Worm (Caenorhabditis elegans) whole organism, late embryonic: ENCODE measurements around the gene mab-3.

ENCODE experiments used
- F13H6.1 ChIP-seq: sonication (generic microtip); optimal IDR thresholded peaks from 2 replicates; lab custom pipeline; 2016; ENCODE audit warnings: missing genetic modification characterization, missing compliant biosample characterization
- K02D7.2 ChIP-seq: sonication (generic microtip); optimal IDR thresholded peaks from 2 replicates; lab custom pipeline; 2017; ENCODE audit warnings: mild to moderate bottlenecking, missing genetic modification characterization, missing compliant biosample characterization
- ahr-1 ChIP-seq: sonication (generic microtip); optimal IDR thresholded peaks from 2 replicates; lab custom pipeline; 2016; ENCODE audit warnings: missing genetic modification characterization, missing compliant biosample characterization
- ama-1 ChIP-seq: fragments of 150-350 bp; optimal IDR thresholded peaks from 2 replicates; lab custom pipeline; 2014
- ceh-18 ChIP-seq: sonication (generic microtip); optimal IDR thresholded peaks from 2 replicates; lab custom pipeline; 2016; ENCODE audit warnings: missing genetic modification characterization, missing compliant biosample characterization
- ceh-2 ChIP-seq: sonication (generic microtip); optimal IDR thresholded peaks from 2 replicates; lab custom pipeline; 2016; ENCODE audit warnings: missing genotype, missing genetic modification characterization, missing compliant biosample characterization
- ceh-22 ChIP-seq: sonication (generic microtip); optimal IDR thresholded peaks from 2 replicates; lab custom pipeline; 2017; ENCODE audit warnings: missing biosample characterization, missing genetic modification characterization
- ceh-24 ChIP-seq: sonication (generic microtip); optimal IDR thresholded peaks from 2 replicates; lab custom pipeline; 2016; ENCODE audit warnings: mild to moderate bottlenecking, missing genetic modification characterization, missing compliant biosample characterization
- ceh-30 ChIP-seq: fragments of 150-350 bp; optimal IDR thresholded peaks from 2 replicates; lab custom pipeline; 2014; ENCODE audit warnings: missing biosample characterization, missing genetic modification characterization
- ceh-34 ChIP-seq: sonication (generic microtip); optimal IDR thresholded peaks from 2 replicates; lab custom pipeline; 2016; ENCODE audit warnings: mild to moderate bottlenecking, missing genetic modification characterization, missing compliant biosample characterization
- ceh-45 ChIP-seq: fragments of 200-800 bp; sonication (Bioruptor generic); IDR thresholded peaks from 2 replicates; pipeline ENCODE4 v1.3.6; 2022; ENCODE audit warnings: missing genetic modification reagents, missing genetic modification characterization, missing compliant biosample characterization
- dmd-4 ChIP-seq: sonication (generic microtip); optimal IDR thresholded peaks from 2 replicates; lab custom pipeline; 2016; ENCODE audit warnings: borderline replicate concordance, missing genetic modification characterization, missing compliant biosample characterization
- dve-1 ChIP-seq: sonication (generic microtip); optimal IDR thresholded peaks from 2 replicates; lab custom pipeline; 2017; ENCODE audit warnings: antibody characterized with exemption, mild to moderate bottlenecking, missing genetic modification characterization, missing compliant biosample characterization
- fax-1 ChIP-seq: sonication (generic microtip); optimal IDR thresholded peaks from 2 replicates; lab custom pipeline; 2016; ENCODE audit warnings: missing genotype, missing genetic modification characterization, missing compliant biosample characterization
- fkh-10 ChIP-seq: fragments of 150-350 bp; optimal IDR thresholded peaks from 2 replicates; lab custom pipeline; 2014; ENCODE audit warnings: missing biosample characterization, missing genetic modification reagents, missing genetic modification characterization
- hlh-13 ChIP-seq: fragments of 200-800 bp; sonication (Bioruptor generic); optimal IDR thresholded peaks from 2 replicates; lab custom pipeline; 2018; ENCODE audit warnings: mild to moderate bottlenecking, missing genetic modification characterization, missing compliant biosample characterization
- hlh-15 ChIP-seq: sonication (generic microtip); optimal IDR thresholded peaks from 2 replicates; lab custom pipeline; 2016; ENCODE audit warnings: missing genetic modification characterization, missing compliant biosample characterization
- hlh-30 ChIP-seq: sonication (generic microtip); optimal IDR thresholded peaks from 2 replicates; lab custom pipeline; 2017; ENCODE audit warnings: antibody characterized with exemption, missing genetic modification characterization, missing compliant biosample characterization; ENCODE audit not compliant: insufficient read depth
- lim-6 ChIP-seq: sonication (generic microtip); optimal IDR thresholded peaks from 2 replicates; lab custom pipeline; 2016; ENCODE audit warnings: missing genetic modification characterization, missing compliant biosample characterization
- lin-11 ChIP-seq: fragments of 200-800 bp; sonication (Bioruptor generic); optimal IDR thresholded peaks from 2 replicates; lab custom pipeline; 2018; ENCODE audit warnings: mild to moderate bottlenecking, missing genetic modification characterization, missing compliant biosample characterization
- madf-2 ChIP-seq: sonication (generic microtip); optimal IDR thresholded peaks from 2 replicates; lab custom pipeline; 2017; ENCODE audit warnings: missing genetic modification characterization, missing compliant biosample characterization
- mec-3 ChIP-seq: sonication (generic microtip); optimal IDR thresholded peaks from 2 replicates; lab custom pipeline; 2016; ENCODE audit warnings: borderline replicate concordance, missing genetic modification characterization, missing compliant biosample characterization
- nfya-1 ChIP-seq: sonication (generic microtip); optimal IDR thresholded peaks from 2 replicates; lab custom pipeline; 2017; ENCODE audit warnings: missing genetic modification characterization, mild to moderate bottlenecking, missing compliant biosample characterization, antibody characterized with exemption, moderate library complexity
- npax-4 ChIP-seq: sonication (generic microtip); optimal IDR thresholded peaks from 2 replicates; lab custom pipeline; 2016; ENCODE audit warnings: missing genetic modification characterization, missing compliant biosample characterization
- pag-3 ChIP-seq: sonication (generic microtip); optimal IDR thresholded peaks from 2 replicates; lab custom pipeline; 2016; ENCODE audit warnings: missing compliant biosample characterization, missing genetic modification characterization, borderline replicate concordance
- pat-9 ChIP-seq: fragments of 200-800 bp; sonication (Bioruptor generic); optimal IDR thresholded peaks from 2 replicates; lab custom pipeline; 2018; ENCODE audit warnings: mild to moderate bottlenecking, missing genetic modification characterization, moderate library complexity, missing compliant biosample characterization
- pha-4 ChIP-seq: fragments of 150-350 bp; optimal IDR thresholded peaks from 2 replicates; lab custom pipeline; 2018; ENCODE audit warnings: missing biosample characterization, missing genetic modification reagents, missing genetic modification characterization
- pqm-1 ChIP-seq: sonication (generic microtip); optimal IDR thresholded peaks from 2 replicates; lab custom pipeline; 2016; ENCODE audit warnings: missing genetic modification characterization, missing compliant biosample characterization
- pros-1 ChIP-seq: fragments of 150-350 bp; optimal IDR thresholded peaks from 2 replicates; lab custom pipeline; 2014; ENCODE audit warnings: missing biosample characterization, missing genetic modification reagents, missing genetic modification characterization
- ref-2 ChIP-seq: sonication (generic microtip); optimal IDR thresholded peaks from 2 replicates; lab custom pipeline; 2016; ENCODE audit warnings: missing genetic modification characterization, missing compliant biosample characterization
- rnt-1 ChIP-seq: sonication (generic microtip); optimal IDR thresholded peaks from 2 replicates; lab custom pipeline; 2016; ENCODE audit warnings: missing genetic modification characterization, missing compliant biosample characterization
- sox-2 ChIP-seq: fragments of 200-800 bp; sonication (Bioruptor generic); IDR thresholded peaks from 2 replicates; pipeline ENCODE4 v1.3.6; 2022; ENCODE audit warnings: missing genetic modification reagents, missing genetic modification characterization, missing compliant biosample characterization
- sox-4 ChIP-seq: sonication (generic microtip); optimal IDR thresholded peaks from 2 replicates; lab custom pipeline; 2017; ENCODE audit warnings: mild to moderate bottlenecking, missing genetic modification characterization, inconsistent platforms, missing compliant biosample characterization
- syd-9 ChIP-seq: sonication (generic microtip); optimal IDR thresholded peaks from 2 replicates; lab custom pipeline; 2016; ENCODE audit warnings: mild to moderate bottlenecking, missing genetic modification characterization, moderate library complexity, missing compliant biosample characterization
- tbx-2 ChIP-seq: sonication (generic microtip); optimal IDR thresholded peaks from 2 replicates; lab custom pipeline; 2016; ENCODE audit warnings: missing genetic modification characterization, missing compliant biosample characterization
- ttx-3 ChIP-seq: sonication (generic microtip); optimal IDR thresholded peaks from 2 replicates; lab custom pipeline; 2016; ENCODE audit warnings: missing genetic modification reagents, missing genetic modification characterization, missing compliant biosample characterization
- unc-3 ChIP-seq, 2 experiments: fragments of 200-800 bp in 1 of 2; sonication (Bioruptor generic) in 1 of 2; sonication (generic microtip) in 1 of 2; conservative IDR thresholded peaks in 1 of 2; optimal IDR thresholded peaks in 1 of 2; 2 replicates each; pipeline versions ENCODE4 v1.3.6 to Lab custom; 2016 to 2022; ENCODE audit warnings: missing compliant biosample characterization in 2 of 2, missing genetic modification characterization in 2 of 2, missing genetic modification reagents in 1 of 2
- unc-42 ChIP-seq: sonication (generic microtip); optimal IDR thresholded peaks from 2 replicates; lab custom pipeline; 2016; ENCODE audit warnings: missing genotype, missing genetic modification characterization, missing compliant biosample characterization

Gene mab-3

DNA sequence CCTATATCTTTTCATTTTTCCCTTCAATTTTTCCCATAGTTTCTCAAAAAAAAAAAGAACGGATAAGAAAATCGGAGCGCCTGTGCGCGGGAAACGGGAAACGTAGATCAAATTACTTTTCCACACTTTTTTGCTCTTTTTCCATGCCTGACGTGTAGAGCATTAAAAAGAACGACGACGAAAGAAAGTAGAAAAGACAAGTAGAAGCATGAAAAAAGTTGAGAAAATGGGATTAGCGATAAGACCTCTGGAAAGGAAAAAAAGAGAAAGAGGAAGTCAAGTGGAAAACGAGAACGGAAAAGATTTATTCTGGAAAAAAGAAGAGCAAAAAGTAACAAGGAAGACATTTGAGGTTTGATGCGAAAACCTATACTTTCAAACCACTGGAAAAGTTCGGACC, 3.4 kb upstream of the mab-3 start:
- no peak for TF ChIP-seq nfya-1
- TF ChIP-seq ceh-2 = no peak
- TF ChIP-seq hlh-13 = no peak
- no peak for TF ChIP-seq ahr-1 (tag; lab: Kevin White, UChicago)
- TF ChIP-seq unc-3 (GFP tag; conservative IDR thresholded peaks at IDR 0.05; lab: Robert Waterston, UW) = no peak
- TF ChIP-seq unc-3 (tag; optimal IDR thresholded peaks at IDR 0.05; lab: Kevin White, UChicago) = no peak
- no peak for TF ChIP-seq ceh-34 (tag; lab: Kevin White, UChicago)
- TF ChIP-seq dve-1 (tag; lab: Kevin White, UChicago) = no peak
- TF ChIP-seq sox-2 (GFP tag; lab: Robert Waterston, UW) = no peak

DNA sequence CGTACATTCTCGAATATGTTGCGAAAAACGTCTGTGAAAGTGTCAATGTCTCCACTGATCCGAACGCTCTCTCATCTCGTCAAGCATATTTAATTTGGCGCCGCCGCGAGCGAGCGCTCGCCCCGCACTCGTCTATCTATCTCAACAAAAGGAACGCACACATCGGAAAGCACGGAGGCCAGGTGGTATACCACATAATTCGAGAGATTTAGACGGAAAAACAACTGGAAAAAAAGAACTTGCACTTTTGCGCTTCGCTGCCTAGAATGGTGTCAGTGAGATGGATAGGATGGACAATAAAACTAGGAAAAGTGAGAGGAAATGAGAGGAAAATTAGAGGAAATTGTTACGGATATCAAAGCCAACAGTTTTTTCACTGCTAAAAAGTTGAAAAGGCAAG, 2.7 kb upstream of the mab-3 start:
- no peak for TF ChIP-seq pqm-1 (tag; lab: Kevin White, UChicago)
- no peak for TF ChIP-seq hlh-13
- TF ChIP-seq hlh-30 (tag; lab: Kevin White, UChicago) = no peak

DNA sequence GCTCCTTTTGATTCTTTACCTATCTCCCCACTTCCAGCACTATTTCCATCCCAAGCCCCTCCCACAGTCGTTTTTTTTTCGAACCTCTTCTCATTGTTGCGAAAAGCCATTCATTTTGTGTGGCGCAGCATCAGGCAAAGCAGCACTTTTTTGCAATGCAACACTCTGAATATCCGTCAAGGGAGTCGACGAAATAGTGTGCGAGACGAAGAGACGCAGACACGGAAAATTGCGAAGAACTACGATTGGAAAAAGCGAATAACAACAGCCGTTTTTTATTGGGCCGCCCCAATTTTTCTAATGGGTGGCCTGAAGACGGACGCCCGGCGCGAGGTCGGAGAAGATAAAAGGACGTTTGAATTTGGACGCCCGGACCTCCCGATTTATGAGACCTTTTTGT, 2.1 kb upstream of the mab-3 start:
- TF ChIP-seq ceh-45 (GFP tag; lab: Robert Waterston, UW) = no peak
- no peak for TF ChIP-seq pqm-1 (tag; lab: Kevin White, UChicago)
- no peak for TF ChIP-seq ceh-18 (tag; lab: Kevin White, UChicago)
- TF ChIP-seq pha-4 = no peak
- TF ChIP-seq ttx-3 = no peak
- no peak for TF ChIP-seq dve-1 (tag; lab: Kevin White, UChicago)
- no peak for TF ChIP-seq lin-11 (tag; lab: Kevin White, UChicago)
- no peak for TF ChIP-seq hlh-13
- no peak for TF ChIP-seq ref-2
- TF ChIP-seq F13H6.1 (tag; lab: Kevin White, UChicago) = no peak
- no peak for TF ChIP-seq fax-1 (tag; lab: Kevin White, UChicago)
- TF ChIP-seq ama-1 (lab: Kevin White, UChicago) = no peak
- TF ChIP-seq nfya-1 = no peak
- TF ChIP-seq mec-3 (tag; lab: Kevin White, UChicago) = no peak

DNA sequence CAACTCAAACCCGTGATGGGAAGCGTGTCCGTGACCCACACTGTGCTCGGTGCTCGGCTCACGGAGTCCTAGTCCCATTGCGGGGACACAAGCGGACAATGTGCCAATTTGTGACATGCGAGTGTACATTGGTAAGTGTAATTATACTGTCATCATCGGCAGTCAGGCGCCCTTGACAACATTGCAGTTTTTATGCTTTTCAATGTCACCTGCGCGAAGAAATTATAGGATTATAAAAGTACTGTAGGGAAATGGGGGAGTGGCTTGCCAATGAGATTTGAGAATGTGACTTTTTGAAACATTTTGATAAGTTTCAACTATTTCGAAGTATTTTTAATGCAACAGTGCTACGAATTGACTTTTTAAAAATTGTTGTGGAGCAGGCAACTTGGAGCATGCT, 3.8 kb downstream of the mab-3 start:
- TF ChIP-seq hlh-13 (no peak), pag-3 (tag; lab: Kevin White, UChicago) (no peak), unc-42 (tag; lab: Kevin White, UChicago) (no peak), ceh-22 (no peak), fkh-10 (GFP tag; lab: Kevin White, UChicago) (no peak), syd-9 (tag; lab: Kevin White, UChicago) (no peak), tbx-2 (no peak), dmd-4 (tag; lab: Kevin White, UChicago) (no peak), dve-1 (tag; lab: Kevin White, UChicago) (no peak), ceh-45 (GFP tag; lab: Robert Waterston, UW) (no peak), ahr-1 (tag; lab: Kevin White, UChicago) (no peak), pat-9 (tag; lab: Kevin White, UChicago) (no peak), sox-4 (tag; lab: Kevin White, UChicago) (no peak), pros-1 (no peak), K02D7.2 (tag; lab: Kevin White, UChicago) (no peak), ceh-18 (tag; lab: Kevin White, UChicago) (no peak), lim-6 (tag; lab: Kevin White, UChicago) (no peak)

DNA sequence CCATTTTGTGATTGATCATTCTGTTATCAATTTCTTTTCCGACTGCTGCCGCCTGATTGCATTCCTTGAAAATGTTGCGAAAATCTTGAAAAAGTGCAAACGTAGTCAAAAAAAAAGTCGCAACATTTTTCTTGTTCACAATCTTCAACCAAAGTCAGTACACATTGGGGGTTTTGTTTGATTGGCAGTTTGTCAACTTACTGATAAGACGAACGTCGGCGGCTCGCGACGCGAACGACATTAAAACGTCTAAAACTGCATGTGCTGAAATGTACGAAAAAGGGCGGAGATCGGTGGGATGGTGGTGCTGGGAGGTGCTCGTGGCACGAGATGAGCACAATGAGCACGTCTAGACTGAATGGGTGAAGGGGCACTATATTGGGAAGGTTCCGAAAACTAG, 6.9 kb downstream of the mab-3 start:
- no peak for TF ChIP-seq madf-2 (tag; lab: Kevin White, UChicago)
- TF ChIP-seq pag-3 (tag; lab: Kevin White, UChicago) = no peak
- TF ChIP-seq ceh-18 (tag; lab: Kevin White, UChicago) = no peak
- TF ChIP-seq npax-4 = no peak
- TF ChIP-seq F13H6.1 (tag; lab: Kevin White, UChicago) = no peak
- no peak for TF ChIP-seq dmd-4 (tag; lab: Kevin White, UChicago)
- no peak for TF ChIP-seq ahr-1 (tag; lab: Kevin White, UChicago)
- no peak for TF ChIP-seq ceh-24 (tag; lab: Kevin White, UChicago)
- no peak for TF ChIP-seq ceh-30
- TF ChIP-seq lim-6 (tag; lab: Kevin White, UChicago) = no peak
- TF ChIP-seq rnt-1 (tag; lab: Kevin White, UChicago) = no peak
- no peak for TF ChIP-seq hlh-15 (tag; lab: Kevin White, UChicago)
- TF ChIP-seq, all 69 proteins: peak for 0
